Fruit fly (Drosophila melanogaster) whole organism, embryonic: ENCODE data around the gene scramb2.
A peak's percentile ranks its signal among the peaks of the same experiment; 100 is the strongest.

ENCODE experiments used
- Abd-B ChIP-seq: fragments of 200-800 bp; sonication (Bioruptor generic); optimal IDR thresholded peaks from 2 replicates; lab custom pipeline; 2018; ENCODE audit warnings: missing biosample characterization, mild to moderate bottlenecking, missing genetic modification characterization, moderate library complexity
- Adf1 ChIP-seq: fragments of 200-800 bp; sonication (Bioruptor generic); IDR thresholded peaks from 2 replicates; pipeline ENCODE4 v1.3.6; 2022; ENCODE audit warnings: missing biosample characterization, missing genetic modification characterization
- Atf-2 ChIP-seq: fragments of 200-800 bp; sonication (Bioruptor generic); optimal IDR thresholded peaks from 2 replicates; lab custom pipeline; 2016; ENCODE audit warnings: missing biosample characterization, missing genetic modification characterization
- Bdp1 ChIP-seq: fragments of 200-800 bp; sonication (Bioruptor generic); optimal IDR thresholded peaks from 3 replicates; lab custom pipeline; 2016; ENCODE audit warnings: missing biosample characterization, missing genetic modification characterization
- Blimp-1 ChIP-seq: fragments of 200-800 bp; sonication (Bioruptor generic); optimal IDR thresholded peaks from 3 replicates; lab custom pipeline; 2018; ENCODE audit warnings: missing biosample characterization, missing genetic modification characterization, mild to moderate bottlenecking, moderate library complexity, missing genetic modification reagents
- CG11504 ChIP-seq: fragments of 200-800 bp; sonication (Bioruptor generic); optimal IDR thresholded peaks from 3 replicates; lab custom pipeline; 2019; ENCODE audit warnings: missing biosample characterization, mild to moderate bottlenecking, missing genetic modification characterization, moderate library complexity
- CG13775 ChIP-seq: fragments of 200-800 bp; sonication (Bioruptor generic); optimal IDR thresholded peaks from 3 replicates; lab custom pipeline; 2017; ENCODE audit warnings: missing biosample characterization, mild to moderate bottlenecking, missing genetic modification characterization
- CG17328 ChIP-seq: fragments of 200-800 bp; sonication (Bioruptor generic); IDR thresholded peaks from 2 replicates; pipeline ENCODE4 v1.3.6; 2022; ENCODE audit warnings: missing biosample characterization, missing genetic modification characterization
- CG17612 ChIP-seq: fragments of 200-800 bp; sonication (Bioruptor generic); IDR thresholded peaks from 2 replicates; pipeline ENCODE4 v1.3.6; 2022; ENCODE audit warnings: missing biosample characterization, missing genetic modification characterization
- CG17802 ChIP-seq: fragments of 200-800 bp; sonication (Bioruptor generic); optimal IDR thresholded peaks from 2 replicates; lab custom pipeline; 2018; ENCODE audit warnings: missing biosample characterization, mild to moderate bottlenecking, missing genetic modification characterization, moderate library complexity
- CG18011 ChIP-seq: fragments of 200-800 bp; sonication (Bioruptor generic); optimal IDR thresholded peaks from 2 replicates; lab custom pipeline; 2017; ENCODE audit warnings: missing biosample characterization, missing genetic modification characterization, mild to moderate bottlenecking, moderate library complexity, missing genotype
- CG2199 ChIP-seq: fragments of 200-800 bp; sonication (Bioruptor generic); IDR thresholded peaks from 3 replicates; pipeline ENCODE4 v1.3.6; 2022; ENCODE audit warnings: missing biosample characterization, missing genetic modification characterization
- CG2889 ChIP-seq: fragments of 200-800 bp; sonication (Bioruptor generic); IDR thresholded peaks from 3 replicates; pipeline ENCODE4 v1.3.6; 2022; ENCODE audit warnings: missing biosample characterization, missing genetic modification characterization
- CG31224 ChIP-seq: fragments of 200-800 bp; sonication (Bioruptor generic); IDR thresholded peaks from 2 replicates; pipeline ENCODE4 v1.3.6; 2022; ENCODE audit warnings: missing biosample characterization, missing genetic modification characterization
- CG3726 ChIP-seq: fragments of 200-800 bp; sonication (Bioruptor generic); IDR thresholded peaks from 3 replicates; pipeline ENCODE4, ENCODE4 v1.3.6; 2022; ENCODE audit warnings: missing biosample characterization, missing genetic modification characterization
- CG4854 ChIP-seq: fragments of 200-800 bp; sonication (Bioruptor generic); optimal IDR thresholded peaks from 2 replicates; lab custom pipeline; 2016; ENCODE audit warnings: missing biosample characterization, missing genetic modification characterization, inconsistent platforms
- CG5245 ChIP-seq: fragments of 200-800 bp; sonication (Bioruptor generic); optimal IDR thresholded peaks from 3 replicates; lab custom pipeline; 2016; ENCODE audit warnings: missing biosample characterization, missing genetic modification characterization
- CG7745 ChIP-seq: fragments of 200-800 bp; sonication (Bioruptor generic); optimal IDR thresholded peaks from 2 replicates; lab custom pipeline; 2018; ENCODE audit warnings: missing biosample characterization, mild to moderate bottlenecking, missing genetic modification characterization, moderate library complexity
- CG7987 ChIP-seq: fragments of 200-800 bp; sonication (Bioruptor generic); optimal IDR thresholded peaks from 2 replicates; lab custom pipeline; 2018; ENCODE audit warnings: missing biosample characterization, mild to moderate bottlenecking, missing genetic modification characterization, moderate library complexity
- CG8924 ChIP-seq: fragments of 200-800 bp; optimal IDR thresholded peaks from 3 replicates; lab custom pipeline; 2019; ENCODE audit warnings: missing biosample characterization, mild to moderate bottlenecking, missing genetic modification characterization, moderate library complexity
- CG8944 ChIP-seq: fragments of 200-800 bp; sonication (Bioruptor generic); optimal IDR thresholded peaks from 3 replicates; lab custom pipeline; 2016; ENCODE audit warnings: missing biosample characterization, missing genetic modification characterization
- CG9817 ChIP-seq: fragments of 200-800 bp; sonication (Bioruptor generic); optimal IDR thresholded peaks from 2 replicates; lab custom pipeline; 2018; ENCODE audit warnings: missing biosample characterization, mild to moderate bottlenecking, missing genetic modification characterization, moderate library complexity
- CTCF ChIP-seq: fragments of 200-800 bp; sonication (Bioruptor generic); optimal IDR thresholded peaks from 2 replicates; lab custom pipeline; 2017; ENCODE audit warnings: missing biosample characterization, mild to moderate bottlenecking, missing genetic modification characterization, moderate library complexity
- Dp ChIP-seq: fragments of 200-800 bp; sonication (Bioruptor generic); optimal IDR thresholded peaks from 2 replicates; lab custom pipeline; 2018; ENCODE audit warnings: missing biosample characterization, mild to moderate bottlenecking, missing genetic modification characterization, moderate library complexity
- Elba2 ChIP-seq: fragments of 200-800 bp; sonication (Bioruptor generic); optimal IDR thresholded peaks from 3 replicates; lab custom pipeline; 2016; ENCODE audit warnings: missing biosample characterization, missing genetic modification characterization
- Ets97D ChIP-seq: fragments of 200-800 bp; sonication (Bioruptor generic); optimal IDR thresholded peaks from 3 replicates; lab custom pipeline; 2016; ENCODE audit warnings: missing biosample characterization, missing genetic modification characterization
- Fer2 ChIP-seq: fragments of 200-800 bp; sonication (Bioruptor generic); optimal IDR thresholded peaks from 2 replicates; lab custom pipeline; 2018; ENCODE audit warnings: missing biosample characterization, mild to moderate bottlenecking, missing genetic modification characterization, moderate library complexity
- Lpt ChIP-seq: fragments of >200 bp; optimal IDR thresholded peaks from 2 replicates; lab custom pipeline; 2018; ENCODE audit warnings: missing biosample characterization, missing genetic modification characterization
- Mad ChIP-seq: fragments of 200-800 bp; sonication (Bioruptor generic); optimal IDR thresholded peaks from 2 replicates; lab custom pipeline; 2016; ENCODE audit warnings: missing biosample characterization, missing genetic modification characterization
- Oli ChIP-seq: fragments of 200-800 bp; sonication (Bioruptor generic); optimal IDR thresholded peaks from 2 replicates; lab custom pipeline; 2018; ENCODE audit warnings: missing biosample characterization, mild to moderate bottlenecking, missing genetic modification characterization, moderate library complexity
- Optix ChIP-seq: fragments of 200-800 bp; sonication (Bioruptor generic); IDR thresholded peaks from 3 replicates; pipeline ENCODE4 v1.3.6; 2022; ENCODE audit warnings: missing biosample characterization, missing genetic modification characterization
- Vsx1 ChIP-seq: fragments of 200-800 bp; sonication (Bioruptor generic); optimal IDR thresholded peaks from 2 replicates; lab custom pipeline; 2017; ENCODE audit warnings: missing biosample characterization, mild to moderate bottlenecking, missing genetic modification characterization, missing genetic modification reagents
- chn ChIP-seq: fragments of 200-800 bp; sonication (Bioruptor generic); optimal IDR thresholded peaks from 2 replicates; lab custom pipeline; 2016; ENCODE audit warnings: missing biosample characterization, missing genetic modification characterization
- corto ChIP-seq: fragments of 200-800 bp; sonication (Bioruptor generic); optimal IDR thresholded peaks from 2 replicates; lab custom pipeline; 2016; ENCODE audit warnings: missing biosample characterization, mild to moderate bottlenecking, missing genetic modification characterization, moderate library complexity
- crc ChIP-seq: fragments of 200-800 bp; sonication (Bioruptor generic); optimal IDR thresholded peaks from 2 replicates; lab custom pipeline; 2016; ENCODE audit warnings: missing biosample characterization, missing genetic modification characterization
- disco-r ChIP-seq: fragments of 200-800 bp; sonication (Bioruptor generic); optimal IDR thresholded peaks from 2 replicates; lab custom pipeline; 2016; ENCODE audit warnings: missing biosample characterization, missing genetic modification characterization
- grau ChIP-seq: fragments of 200-800 bp; optimal IDR thresholded peaks from 3 replicates; lab custom pipeline; 2019; ENCODE audit warnings: missing biosample characterization, mild to moderate bottlenecking, missing genetic modification characterization, moderate library complexity
- lilli ChIP-seq: fragments of 200-800 bp; sonication (Bioruptor generic); optimal IDR thresholded peaks from 3 replicates; lab custom pipeline; 2016; ENCODE audit warnings: missing biosample characterization, missing genetic modification characterization
- nerfin-2 ChIP-seq: fragments of 200-800 bp; sonication (Bioruptor generic); IDR thresholded peaks from 2 replicates; pipeline ENCODE4 v1.3.6; 2022; ENCODE audit warnings: missing biosample characterization, missing genetic modification characterization; ENCODE audit not compliant: partially characterized antibody
- odd ChIP-seq: fragments of 200-800 bp; sonication (Bioruptor generic); optimal IDR thresholded peaks from 2 replicates; lab custom pipeline; 2017; ENCODE audit warnings: missing biosample characterization, mild to moderate bottlenecking, missing genetic modification characterization
- pum ChIP-seq: fragments of 200-800 bp; sonication (Bioruptor generic); optimal IDR thresholded peaks from 2 replicates; lab custom pipeline; 2016; ENCODE audit warnings: missing biosample characterization, missing genetic modification characterization
- sr ChIP-seq: fragments of 200-800 bp; sonication (Bioruptor generic); IDR thresholded peaks from 3 replicates; pipeline ENCODE4 v1.3.6; 2022; ENCODE audit warnings: missing biosample characterization, missing genetic modification characterization
- trem ChIP-seq: fragments of 200-800 bp; optimal IDR thresholded peaks from 3 replicates; lab custom pipeline; 2019; ENCODE audit warnings: missing biosample characterization, mild to moderate bottlenecking, missing genetic modification characterization, moderate library complexity
- trh ChIP-seq: fragments of 200-800 bp; sonication (Bioruptor generic); optimal IDR thresholded peaks from 2 replicates; lab custom pipeline; 2016; ENCODE audit warnings: missing biosample characterization, missing genetic modification characterization
- usp ChIP-seq: fragments of >200 bp; optimal IDR thresholded peaks from 2 replicates; lab custom pipeline; 2017; ENCODE audit warnings: missing biosample characterization, missing genetic modification characterization
- z ChIP-seq: fragments of 200-800 bp; sonication (Bioruptor generic); IDR thresholded peaks from 3 replicates; pipeline ENCODE4 v1.3.6; 2022; ENCODE audit warnings: missing biosample characterization, missing genetic modification characterization
- zen ChIP-seq: fragments of 200-800 bp; sonication (Bioruptor generic); optimal IDR thresholded peaks from 3 replicates; lab custom pipeline; 2018; ENCODE audit warnings: missing biosample characterization, mild to moderate bottlenecking, missing genetic modification characterization, moderate library complexity

Gene scramb2

DNA sequence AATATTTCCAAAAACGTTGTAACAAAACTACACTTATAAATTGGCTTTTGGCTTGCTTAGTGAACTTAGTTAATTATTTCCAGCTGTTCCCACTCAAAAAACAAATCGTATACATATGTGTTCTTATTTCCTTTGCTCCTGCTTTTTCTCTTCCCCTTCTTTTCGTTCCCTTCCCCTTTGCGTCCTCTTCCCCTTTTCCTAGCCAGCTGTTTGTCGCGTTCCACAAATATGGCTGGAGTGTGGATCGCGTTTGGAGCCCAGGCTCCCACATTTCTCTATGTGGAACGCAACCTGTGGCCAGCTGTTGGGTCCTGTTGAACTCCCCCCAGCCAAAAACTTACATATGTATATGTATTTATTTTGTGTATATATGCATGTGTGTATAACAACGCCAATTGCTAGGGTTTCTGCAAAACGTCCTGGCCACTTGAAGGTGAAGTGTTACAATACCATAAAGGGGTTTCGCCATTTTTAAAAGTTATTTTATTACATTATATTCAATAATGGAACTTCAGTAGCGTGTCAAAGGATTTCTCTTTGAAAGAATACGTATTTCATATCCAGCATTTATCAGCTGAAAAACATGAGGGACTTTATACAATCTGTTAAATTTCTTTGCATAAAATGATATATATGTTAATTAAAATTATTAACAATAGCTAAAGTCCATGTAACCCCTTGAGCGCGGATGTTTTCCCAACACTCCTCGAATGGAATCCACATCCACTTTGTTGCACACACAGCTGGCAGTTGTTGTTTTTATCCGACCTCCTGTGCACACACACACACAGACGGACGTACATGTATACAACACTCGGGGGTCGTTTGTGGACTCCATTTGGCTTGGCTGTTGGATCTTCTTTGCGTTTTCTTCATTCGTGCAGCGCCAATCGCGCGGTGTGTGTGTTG lies 25.3 kb upstream of the scramb2 start (continued):
- TF ChIP-seq CG17802 (tag; lab: Kevin White, UChicago) (no peak), nerfin-2 (GFP tag; lab: Robert Waterston, UW) (no peak), CG7745 (tag; lab: Kevin White, UChicago) (no peak), crc (GFP tag; lab: Kevin White, UChicago) (no peak), CG5245 (no peak), CG7987 (GFP tag; lab: Kevin White, UChicago) (no peak), CG9817 (no peak), grau (tag; lab: Kevin White, UChicago) (peak; percentile 22), z (GFP tag; lab: Robert Waterston, UW) (no peak), Mad (no peak), CG8944 (GFP tag; lab: Kevin White, UChicago) (no peak), trem (tag; lab: Kevin White, UChicago) (no peak), usp (GFP tag; lab: Kevin White, UChicago) (no peak), lilli (GFP tag; lab: Kevin White, UChicago) (peak; percentile 23), CG2199 (GFP tag; lab: Robert Waterston, UW) (no peak), trh (GFP tag; lab: Kevin White, UChicago) (no peak), CG3726 (GFP tag; lab: Robert Waterston, UW) (no peak), CTCF (GFP tag; lab: Kevin White, UChicago) (no peak), Ets97D (GFP tag; lab: Kevin White, UChicago) (no peak), Blimp-1 (no peak)

- TF ChIP-seq Lpt (GFP tag; lab: Kevin White, UChicago): no peak
- TF ChIP-seq CG8924: peak; percentile 68
- no peak for TF ChIP-seq Fer2 (tag; lab: Kevin White, UChicago)
- peak; percentile 32; the same call in 1 of the 3 replicates for TF ChIP-seq Optix (GFP tag; lab: Robert Waterston, UW)
- peak; percentile 19 for TF ChIP-seq chn (GFP tag; lab: Kevin White, UChicago)
- TF ChIP-seq CG17612: no peak
- TF ChIP-seq CG2889 (GFP tag; lab: Robert Waterston, UW): no peak
- TF ChIP-seq CG11504: peak; percentile 61
- TF ChIP-seq Elba2 (GFP tag; lab: Kevin White, UChicago): peak; percentile 1
- TF ChIP-seq trh (GFP tag; lab: Kevin White, UChicago): no peak
- no peak for TF ChIP-seq Bdp1 (GFP tag; lab: Kevin White, UChicago)
- TF ChIP-seq CG4854: no peak
- TF ChIP-seq CG18011 (GFP tag; lab: Kevin White, UChicago): peak; percentile 3
- peak; percentile 2 for TF ChIP-seq corto (GFP tag; lab: Kevin White, UChicago)
- TF ChIP-seq CG13775: peak; percentile 29
- no peak for TF ChIP-seq Atf-2 (GFP tag; lab: Kevin White, UChicago)
- peak; percentile 52 for TF ChIP-seq zen (tag; lab: Kevin White, UChicago)
- no peak for TF ChIP-seq nerfin-2 (GFP tag; lab: Robert Waterston, UW)
- peak; percentile 53 for TF ChIP-seq CG17328 (GFP tag; lab: Robert Waterston, UW)
- TF ChIP-seq sr (GFP tag; lab: Robert Waterston, UW): peak; percentile 85
- TF ChIP-seq Vsx1 (GFP tag; lab: Kevin White, UChicago): peak; percentile 49
- TF ChIP-seq Adf1 (GFP tag; lab: Robert Waterston, UW): peak; percentile 67
- no peak for TF ChIP-seq odd (GFP tag; lab: Kevin White, UChicago)
- no peak for TF ChIP-seq CG31224 (GFP tag; lab: Robert Waterston, UW)
- peak; percentile 9 for TF ChIP-seq Oli (tag; lab: Kevin White, UChicago)
- peak; percentile 61 for TF ChIP-seq Dp (GFP tag; lab: Kevin White, UChicago)
- peak; percentile 6 for TF ChIP-seq disco-r (GFP tag; lab: Kevin White, UChicago)
- no peak for TF ChIP-seq pum (GFP tag; lab: Kevin White, UChicago)
- TF ChIP-seq Abd-B (GFP tag; lab: Kevin White, UChicago): peak; percentile 96
Measured at dm6 chr3L:3070274-3071204, 23.9 kb upstream of the scramb2 start, which contains the start of the genes CG32486 and PAN3. TSS of gene CG32486 (minus strand) at chr3L:3070839. TSS of gene PAN3 (plus strand) at chr3L:3071133.
